Worm (Caenorhabditis elegans) whole organism, early embryonic: ENCODE data around the gene srm-2.
"Not testable (repeated sequence)": the region's sequence is repeated elsewhere in the genome, so short reads cannot be mapped to it uniquely, and the experiment has no call there.

Experiments
- B0310.2 ChIP-seq: sonication (generic microtip); optimal IDR thresholded peaks from 2 replicates; lab custom pipeline; 2016; ENCODE audit warnings: mild to moderate bottlenecking, missing genetic modification characterization, missing compliant biosample characterization
- F13C5.2 ChIP-seq: sonication (generic microtip); optimal IDR thresholded peaks from 2 replicates; lab custom pipeline; 2017; ENCODE audit warnings: mild to moderate bottlenecking, missing genetic modification characterization, inconsistent platforms, missing compliant biosample characterization
- aly-1 ChIP-seq: sonication (generic microtip); optimal IDR thresholded peaks from 2 replicates; lab custom pipeline; 2016; ENCODE audit warnings: missing genetic modification characterization, missing compliant biosample characterization
- ama-1 ChIP-seq: fragments of 150-350 bp; optimal IDR thresholded peaks from 2 replicates; lab custom pipeline; 2014
- ceh-13 ChIP-seq: fragments of 200-800 bp; sonication (Bioruptor generic); optimal IDR thresholded peaks from 2 replicates; lab custom pipeline; 2018; ENCODE audit warnings: mild to moderate bottlenecking, missing genetic modification characterization, missing compliant biosample characterization
- ceh-36 ChIP-seq: sonication (generic microtip); optimal IDR thresholded peaks from 2 replicates; lab custom pipeline; 2016; ENCODE audit warnings: missing genetic modification characterization, inconsistent platforms, missing compliant biosample characterization
- ets-7 ChIP-seq: sonication (generic microtip); optimal IDR thresholded peaks from 2 replicates; lab custom pipeline; 2016; ENCODE audit warnings: missing genotype, missing genetic modification characterization, missing compliant biosample characterization
- flt-1 ChIP-seq: fragments of 200-800 bp; sonication (Bioruptor generic); IDR thresholded peaks from 2 replicates; pipeline ENCODE4 v1.3.6; 2022; ENCODE audit warnings: missing genetic modification characterization, missing compliant biosample characterization
- hmbx-1 ChIP-seq: sonication (generic microtip); optimal IDR thresholded peaks from 2 replicates; lab custom pipeline; 2016; ENCODE audit warnings: mild to moderate bottlenecking, missing genetic modification characterization, missing compliant biosample characterization
- hmg-4 ChIP-seq: fragments of 200-800 bp; sonication (Bioruptor generic); optimal IDR thresholded peaks from 2 replicates; lab custom pipeline; 2018; ENCODE audit warnings: mild to moderate bottlenecking, missing genetic modification characterization, missing compliant biosample characterization
- hnd-1 ChIP-seq: sonication (generic microtip); optimal IDR thresholded peaks from 2 replicates; lab custom pipeline; 2016; ENCODE audit warnings: missing genetic modification characterization, missing compliant biosample characterization
- pes-1 ChIP-seq: fragments of 200-800 bp; sonication (Bioruptor generic); IDR thresholded peaks from 2 replicates; pipeline ENCODE4 v1.3.6; 2022; ENCODE audit warnings: missing genetic modification reagents, missing genetic modification characterization, missing compliant biosample characterization
- scrt-1 ChIP-seq: fragments of 200-800 bp; sonication (Bioruptor generic); IDR thresholded peaks from 2 replicates; pipeline ENCODE4 v1.3.6; 2022; ENCODE audit warnings: missing genetic modification characterization, missing compliant biosample characterization
- sea-1 ChIP-seq: fragments of 200-800 bp; sonication (Bioruptor generic); conservative IDR thresholded peaks from 2 replicates; pipeline ENCODE4 v1.3.6; 2022; ENCODE audit warnings: missing genetic modification characterization, missing compliant biosample characterization
- tbx-11 ChIP-seq: fragments of 200-800 bp; sonication (Bioruptor generic); IDR thresholded peaks from 2 replicates; pipeline ENCODE4 v1.3.6; 2022; ENCODE audit warnings: missing genetic modification characterization, missing compliant biosample characterization
- tbx-37 ChIP-seq: fragments of 200-800 bp; sonication (Bioruptor generic); conservative IDR thresholded peaks from 2 replicates; pipeline ENCODE4 v1.3.6; 2022; ENCODE audit warnings: missing genetic modification reagents, missing genetic modification characterization, missing compliant biosample characterization
- tra-4 ChIP-seq: sonication (generic microtip); optimal IDR thresholded peaks from 2 replicates; lab custom pipeline; 2017; ENCODE audit warnings: missing genetic modification characterization, missing compliant biosample characterization

The srm-2 gene

ce11 chrIV:4996956-4997355 is 11.5 kb upstream of the srm-2 start:
- TF ChIP-seq ceh-36 (tag; lab: Kevin White, UChicago), result no peak
- no peak for TF ChIP-seq tbx-37 (GFP tag; lab: Robert Waterston, UW)
- TF ChIP-seq B0310.2 (tag; lab: Kevin White, UChicago), result no peak
- TF ChIP-seq ceh-13, result no peak
- no peak for TF ChIP-seq flt-1
- TF ChIP-seq tbx-11 (GFP tag; lab: Robert Waterston, UW), result no peak
- no peak for TF ChIP-seq tra-4 (tag; lab: Kevin White, UChicago)
- TF ChIP-seq hmg-4, result no peak
- no peak for TF ChIP-seq ets-7
- TF ChIP-seq pes-1 (GFP tag; lab: Robert Waterston, UW), result no peak
- no peak for TF ChIP-seq hnd-1 (tag; lab: Kevin White, UChicago)
- no peak for TF ChIP-seq sea-1 (GFP tag; lab: Robert Waterston, UW)
- TF ChIP-seq aly-1 (tag; lab: Kevin White, UChicago), result no peak
- no peak for TF ChIP-seq F13C5.2 (tag; lab: Kevin White, UChicago)
- TF ChIP-seq hmbx-1, result no peak

- TF ChIP-seq hmbx-1, result no peak
Observed at ce11 chrIV:5002448-5002847, 6.0 kb upstream of the srm-2 start, which contains the start of gene pes-1. TSS of gene pes-1 (plus strand) at chrIV:5002748.

ce11 chrIV:5005154-5005553 is 3.3 kb upstream of the srm-2 start:
- TF ChIP-seq ceh-36 (tag; lab: Kevin White, UChicago), result no peak
- no peak for TF ChIP-seq B0310.2 (tag; lab: Kevin White, UChicago)
- TF ChIP-seq F13C5.2 (tag; lab: Kevin White, UChicago), result no peak
- TF ChIP-seq hmg-4, result no peak
- no peak for TF ChIP-seq pes-1 (GFP tag; lab: Robert Waterston, UW)
- TF ChIP-seq flt-1, result no peak
- no peak for TF ChIP-seq hnd-1 (tag; lab: Kevin White, UChicago)
- no peak for TF ChIP-seq ama-1
- no peak for TF ChIP-seq aly-1 (tag; lab: Kevin White, UChicago)
- TF ChIP-seq tbx-11 (GFP tag; lab: Robert Waterston, UW), result no peak
- no peak for TF ChIP-seq tra-4 (tag; lab: Kevin White, UChicago)
- TF ChIP-seq ceh-13, result no peak
- no peak for TF ChIP-seq hmbx-1
- TF ChIP-seq tbx-37 (GFP tag; lab: Robert Waterston, UW), result no peak
- TF ChIP-seq scrt-1, result no peak
- TF ChIP-seq sea-1 (GFP tag; lab: Robert Waterston, UW), result no peak
- TF ChIP-seq ets-7, result no peak

ce11 chrIV:5012241-5012640 is 3.8 kb downstream of the srm-2 start, which contains the start of gene srm-1:
TSS of gene srm-1 (plus strand) at chrIV:5012541.
- TF ChIP-seq tbx-11 (GFP tag; lab: Robert Waterston, UW) (no peak), hmg-4 (no peak), tra-4 (tag; lab: Kevin White, UChicago) (no peak), aly-1 (tag; lab: Kevin White, UChicago) (no peak), scrt-1 (no peak), ama-1 (no peak), ets-7 (no peak), ceh-13 (no peak)

ce11 chrIV:5016461-5016860 is 8.0 kb downstream of the srm-2 start, which contains the start of gene ssq-4:
TSS of gene ssq-4 (plus strand) at chrIV:5016479.
- not testable (repeated sequence) for TF ChIP-seq pes-1, sea-1, tbx-11 (GFP tag; lab: Robert Waterston, UW)

- TF ChIP-seq B0310.2 (tag; lab: Kevin White, UChicago); sea-1 (GFP tag; lab: Robert Waterston, UW); ets-7: not testable (repeated sequence)
Observed at ce11 chrIV:5017075-5017474, 8.6 kb downstream of the srm-2 start, which contains the start of gene T28H11.7. TSS of gene T28H11.7 (minus strand) at chrIV:5017175.

- TF ChIP-seq ceh-36 (tag; lab: Kevin White, UChicago) (no peak), sea-1 (GFP tag; lab: Robert Waterston, UW) (no peak), ama-1 (no peak), aly-1 (tag; lab: Kevin White, UChicago) (no peak), hnd-1 (tag; lab: Kevin White, UChicago) (no peak), flt-1 (no peak), hmbx-1 (no peak), hmg-4 (no peak), tbx-37 (GFP tag; lab: Robert Waterston, UW) (no peak), scrt-1 (no peak)
Observed at ce11 chrIV:5020533-5020932, 12.1 kb downstream of the srm-2 start, which contains the start of gene T28H11.8. TSS of gene T28H11.8 (minus strand) at chrIV:5020633.

ce11 chrIV:5025646-5026045 is 17.2 kb downstream of the srm-2 start, which contains the start of gene C09B9.85:
TSS of gene C09B9.85 (minus strand) at chrIV:5025746.
- no peak for TF ChIP-seq ama-1
- TF ChIP-seq flt-1, result no peak
- no peak for TF ChIP-seq ets-7
- no peak for TF ChIP-seq aly-1 (tag; lab: Kevin White, UChicago)
- no peak for TF ChIP-seq hmbx-1
- no peak for TF ChIP-seq F13C5.2 (tag; lab: Kevin White, UChicago)
- no peak for TF ChIP-seq tbx-37 (GFP tag; lab: Robert Waterston, UW)
- TF ChIP-seq tra-4 (tag; lab: Kevin White, UChicago), result no peak
- no peak for TF ChIP-seq B0310.2 (tag; lab: Kevin White, UChicago)
- no peak for TF ChIP-seq sea-1 (GFP tag; lab: Robert Waterston, UW)
- TF ChIP-seq hmg-4, result no peak
- no peak for TF ChIP-seq scrt-1
- no peak for TF ChIP-seq tbx-11 (GFP tag; lab: Robert Waterston, UW)
- no peak for TF ChIP-seq hnd-1 (tag; lab: Kevin White, UChicago)
- no peak for TF ChIP-seq ceh-36 (tag; lab: Kevin White, UChicago)
- no peak for TF ChIP-seq ceh-13
- no peak for TF ChIP-seq pes-1 (GFP tag; lab: Robert Waterston, UW)
